Worm (Caenorhabditis elegans): ENCODE measurements around the gene phat-3.

Gene phat-3

ce11 chrV:4022309-4022708, 21.4 kb upstream of the phat-3 start, which contains the start of gene cyp-35A3:
Gene cyp-35A3 (plus strand): TSS chrV:4022609.
- TF ChIP-seq aly-2 (tag; optimal IDR thresholded peaks at IDR 0.05): no peak
- no peak for TF ChIP-seq peb-1 (tag; optimal IDR thresholded peaks at IDR 0.05)
- no peak for TF ChIP-seq dmd-4 (tag; optimal IDR thresholded peaks at IDR 0.05)
- no peak for TF ChIP-seq ztf-11 (tag; optimal IDR thresholded peaks at IDR 0.05)
- TF ChIP-seq Y55F3AM.14 (GFP tag; optimal IDR thresholded peaks at IDR 0.05): no peak

ce11 chrV:4024777-4025176, 19.0 kb upstream of the phat-3 start, which contains the start of gene K09D9.1:
Gene K09D9.1 (plus strand): TSS chrV:4025047.
- TF ChIP-seq R02D3.7 (tag; optimal IDR thresholded peaks at IDR 0.05): no peak
- TF ChIP-seq crh-2 (tag; optimal IDR thresholded peaks at IDR 0.05): peak; percentile 34
- peak; percentile 86 for TF ChIP-seq nhr-129 (tag; optimal IDR thresholded peaks at IDR 0.05)
- TF ChIP-seq skn-1 (tag; optimal IDR thresholded peaks at IDR 0.05): peak; percentile 67
- peak; percentile 46 for TF ChIP-seq gmeb-1 (tag; optimal IDR thresholded peaks at IDR 0.05)
- peak; percentile 59 for TF ChIP-seq sma-9 (GFP tag; optimal IDR thresholded peaks at IDR 0.05)
- TF ChIP-seq sma-9 (tag; optimal IDR thresholded peaks at IDR 0.05): no peak
- TF ChIP-seq ztf-11 (tag; optimal IDR thresholded peaks at IDR 0.05): no peak
- TF ChIP-seq mab-5 (tag; optimal IDR thresholded peaks at IDR 0.05): no peak
- no peak for TF ChIP-seq nhr-77 (tag; optimal IDR thresholded peaks at IDR 0.05)
- no peak for TF ChIP-seq Y55F3AM.14 (GFP tag; optimal IDR thresholded peaks at IDR 0.05)
- peak; percentile 97 for TF ChIP-seq fos-1 (tag; optimal IDR thresholded peaks at IDR 0.05)

ce11 chrV:4029627-4030026, 14.1 kb upstream of the phat-3 start:
- TF ChIP-seq nhr-129 (tag; optimal IDR thresholded peaks at IDR 0.05): peak; percentile 23
- peak; percentile 7 for TF ChIP-seq fos-1 (tag; optimal IDR thresholded peaks at IDR 0.05)
- TF ChIP-seq Y55F3AM.14 (GFP tag; optimal IDR thresholded peaks at IDR 0.05): no peak
- TF ChIP-seq alr-1 (tag; optimal IDR thresholded peaks at IDR 0.05): no peak
- no peak for TF ChIP-seq nhr-11 (tag; optimal IDR thresholded peaks at IDR 0.05)
- TF ChIP-seq peb-1 (tag; optimal IDR thresholded peaks at IDR 0.05): no peak
- TF ChIP-seq sma-9 (GFP tag; optimal IDR thresholded peaks at IDR 0.05): peak; percentile 20
- no peak for TF ChIP-seq sma-9 (tag; optimal IDR thresholded peaks at IDR 0.05)
- no peak for TF ChIP-seq elt-3 (tag; optimal IDR thresholded peaks at IDR 0.05)
- no peak for TF ChIP-seq ztf-4 (tag; optimal IDR thresholded peaks at IDR 0.05)

- TF ChIP-seq ztf-11 (tag; optimal IDR thresholded peaks at IDR 0.05): no peak
- no peak for TF ChIP-seq nhr-6 (tag; optimal IDR thresholded peaks at IDR 0.05)
- no peak for TF ChIP-seq peb-1 (tag; optimal IDR thresholded peaks at IDR 0.05)
- TF ChIP-seq nhr-23 (tag; optimal IDR thresholded peaks at IDR 0.05): no peak
- TF ChIP-seq R02D3.7 (tag; optimal IDR thresholded peaks at IDR 0.05): no peak
- TF ChIP-seq nhr-12 (tag; optimal IDR thresholded peaks at IDR 0.05): no peak
- no peak for TF ChIP-seq F13H6.1 (tag; optimal IDR thresholded peaks at IDR 0.05)
- TF ChIP-seq unc-62 (GFP tag; optimal IDR thresholded peaks at IDR 0.05): no peak
These were observed 12.4 kb upstream of the phat-3 start, which contains the start of gene cyp-35A4 for ce11 chrV:4031319-4031718. Gene cyp-35A4 (plus strand): TSS chrV:4031619.

ce11 chrV:4034303-4034702, 9.4 kb upstream of the phat-3 start, which contains the start of gene C49G7.7:
Gene C49G7.7 (plus strand): TSS chrV:4034476.
- TF ChIP-seq aly-2 (tag; optimal IDR thresholded peaks at IDR 0.05) (no peak), blmp-1 (tag; optimal IDR thresholded peaks at IDR 0.05; ENCODE audit: insufficient read depth) (no peak), unc-62 (GFP tag; optimal IDR thresholded peaks at IDR 0.05) (no peak), nhr-25 (tag; optimal IDR thresholded peaks at IDR 0.05) (no peak), skn-1 (tag; optimal IDR thresholded peaks at IDR 0.05) (no peak), nhr-237 (tag; optimal IDR thresholded peaks at IDR 0.05) (no peak), elt-3 (tag; optimal IDR thresholded peaks at IDR 0.05) (no peak), nhr-77 (tag; optimal IDR thresholded peaks at IDR 0.05) (no peak), sma-9 (GFP tag; optimal IDR thresholded peaks at IDR 0.05) (no peak), sma-9 (tag; optimal IDR thresholded peaks at IDR 0.05) (no peak), ceh-16 (tag; optimal IDR thresholded peaks at IDR 0.05) (no peak), mbf-1 (tag; optimal IDR thresholded peaks at IDR 0.05) (no peak), ZK546.5 (tag; optimal IDR thresholded peaks at IDR 0.05) (no peak), unc-55 (GFP tag; optimal IDR thresholded peaks at IDR 0.05) (no peak), ceh-82 (tag; optimal IDR thresholded peaks at IDR 0.05) (no peak), nhr-10 (tag; optimal IDR thresholded peaks at IDR 0.05) (no peak), fos-1 (tag; optimal IDR thresholded peaks at IDR 0.05) (no peak), sem-4 (tag; optimal IDR thresholded peaks at IDR 0.05) (no peak)

All from whole organism, L2 larva.